Fruit fly (Drosophila melanogaster) whole organism, prepupa: ENCODE results near the gene Drsl5.

Experiments used
- CG34406 ChIP-seq: fragments of 200-800 bp; sonication (Bioruptor generic); optimal IDR thresholded peaks from 3 replicates; lab custom pipeline; 2016; ENCODE audit warnings: missing biosample characterization, missing genetic modification characterization
- CG6163 ChIP-seq: fragments of 200-800 bp; sonication (Bioruptor generic); IDR thresholded peaks from 3 replicates; pipeline ENCODE4 v1.3.6; 2022; ENCODE audit warnings: missing biosample characterization, missing genetic modification characterization
- CG6792 ChIP-seq: fragments of 200-800 bp; sonication (Bioruptor generic); optimal IDR thresholded peaks from 3 replicates; lab custom pipeline; 2016; ENCODE audit warnings: missing biosample characterization, missing genetic modification characterization
- Smox ChIP-seq: fragments of 200-800 bp; sonication (Bioruptor generic); optimal IDR thresholded peaks from 3 replicates; lab custom pipeline; 2016; ENCODE audit warnings: missing biosample characterization, missing genetic modification characterization
- fd59A ChIP-seq: fragments of 200-800 bp; sonication (Bioruptor generic); optimal IDR thresholded peaks from 2 replicates; lab custom pipeline; 2017; ENCODE audit warnings: missing biosample characterization, mild to moderate bottlenecking, missing genetic modification characterization, missing genetic modification reagents

- TF ChIP-seq CG6163 (GFP tag; lab: Robert Waterston, UW) (no peak), fd59A (GFP tag; lab: Kevin White, UChicago) (no peak), Smox (GFP tag; lab: Kevin White, UChicago) (no peak), CG6792 (GFP tag; lab: Kevin White, UChicago) (no peak), CG34406 (GFP tag; lab: Kevin White, UChicago) (no peak)
Measured at dm6 chr3L:3334784-3335183, 18.2 kb downstream of the Drsl5 start, which contains the start of gene CG14969.
